Fruit fly (Drosophila melanogaster): ENCODE data around the gene Eig71Eb.

dm6 chr3L:15694406-15694805 is 44.7 kb downstream of the Eig71Eb start:
- TF ChIP-seq CG3032 (tag; optimal IDR thresholded peaks at IDR 0.05) (no peak), CG34406 (GFP tag; optimal IDR thresholded peaks at IDR 0.05) (no peak), CG11902 (GFP tag; optimal IDR thresholded peaks at IDR 0.05) (no peak), Sox15 (GFP tag; optimal IDR thresholded peaks at IDR 0.05) (no peak), CG8319 (GFP tag; optimal IDR thresholded peaks at IDR 0.05) (no peak), CG16779 (tag; optimal IDR thresholded peaks at IDR 0.05) (no peak), CG31627 (GFP tag; optimal IDR thresholded peaks at IDR 0.05) (no peak), CG3919 (GFP tag; optimal IDR thresholded peaks at IDR 0.05) (no peak), vri (GFP tag; optimal IDR thresholded peaks at IDR 0.05) (no peak)
